Fruit fly (Drosophila melanogaster): ENCODE data around the gene VhaM9.7-a.

VhaM9.7-a gene

dm6 chr3L:4253611-4254300, 8.7 kb upstream of the VhaM9.7-a start (continued):
- TF ChIP-seq CG12104 (GFP tag; optimal IDR thresholded peaks at IDR 0.05) (peak; percentile 6), ranshi (GFP tag; IDR thresholded peaks at IDR 0.05) (no peak), HLH54F (GFP tag; optimal IDR thresholded peaks at IDR 0.05) (no peak), CG2116 (GFP tag; optimal IDR thresholded peaks at IDR 0.05) (no peak), Nf-YC (tag; optimal IDR thresholded peaks at IDR 0.05) (no peak), CG11085 (GFP tag; IDR thresholded peaks at IDR 0.05) (no peak), cg (GFP tag; optimal IDR thresholded peaks at IDR 0.05) (peak; percentile 91), CG15479 (GFP tag; optimal IDR thresholded peaks at IDR 0.05) (no peak), CG6813 (GFP tag; optimal IDR thresholded peaks at IDR 0.05) (no peak), CG15011 (GFP tag; optimal IDR thresholded peaks at IDR 0.05) (no peak), bbx (GFP tag; IDR thresholded peaks at IDR 0.05; ENCODE audit: partially characterized antibody) (0 out of 2 replicates have a peak, but pooled peaks have one; percentile 14), tio (GFP tag; optimal IDR thresholded peaks at IDR 0.05) (no peak), CG15601 (tag; optimal IDR thresholded peaks at IDR 0.05) (no peak), CG8478 (optimal IDR thresholded peaks at IDR 0.05) (peak; percentile 10), MESR4 (GFP tag; optimal IDR thresholded peaks at IDR 0.05) (peak; percentile 78), lmd (GFP tag; IDR thresholded peaks at IDR 0.05) (0 out of 2 replicates have a peak, but pooled peaks have one; percentile 12), MBD-R2 (GFP tag; IDR thresholded peaks at IDR 0.05) (peak; percentile 26), pzg (GFP tag; optimal IDR thresholded peaks at IDR 0.05) (peak; percentile 22), fd64A (GFP tag; optimal IDR thresholded peaks at IDR 0.05) (no peak), BEAF-32 (GFP tag; optimal IDR thresholded peaks at IDR 0.05) (no peak), CG4424 (GFP tag; optimal IDR thresholded peaks at IDR 0.05) (no peak), YL-1 (GFP tag; optimal IDR thresholded peaks at IDR 0.05) (peak; percentile 30), CG32767 (GFP tag; IDR thresholded peaks at IDR 0.05) (peak; percentile 57; the same call in 1 of the 2 replicates)

dm6 chr3L:4254301-4254834, 8.1 kb upstream of the VhaM9.7-a start, which contains the start of the genes ago and CG1265:
ago (minus strand) TSS chr3L:4254306.
CG1265 (plus strand) TSS chr3L:4254776.
- TF ChIP-seq pros (GFP tag; optimal IDR thresholded peaks at IDR 0.05) (no peak), tap (tag; optimal IDR thresholded peaks at IDR 0.05) (no peak), CG6765 (GFP tag; optimal IDR thresholded peaks at IDR 0.05) (no peak), sqz (GFP tag; optimal IDR thresholded peaks at IDR 0.05) (peak; percentile 53), sr (GFP tag; IDR thresholded peaks at IDR 0.05) (no peak), CG16813 (GFP tag; IDR thresholded peaks at IDR 0.05; ENCODE audit: partially characterized antibody) (peak; percentile 59; the same call in 2 of the 3 replicates), sob (GFP tag; IDR thresholded peaks at IDR 0.05) (peak; percentile 15; the same call in 1 of the 2 replicates), al (GFP tag; IDR thresholded peaks at IDR 0.05) (no peak), CG7839 (tag; optimal IDR thresholded peaks at IDR 0.05) (peak; percentile 31), HLH54F (GFP tag; optimal IDR thresholded peaks at IDR 0.05) (peak; percentile 26), CG10543 (GFP tag; optimal IDR thresholded peaks at IDR 0.05) (peak; percentile 80), fd102C (GFP tag; optimal IDR thresholded peaks at IDR 0.05) (no peak), Sox100B (GFP tag; optimal IDR thresholded peaks at IDR 0.05) (no peak), CG2116 (GFP tag; optimal IDR thresholded peaks at IDR 0.05) (peak; percentile 6), CG7745 (tag; optimal IDR thresholded peaks at IDR 0.05) (no peak), chinmo (GFP tag; IDR thresholded peaks at IDR 0.05; ENCODE audit: partially characterized antibody) (no peak), az2 (GFP tag; optimal IDR thresholded peaks at IDR 0.05) (peak; percentile 3), Hey (tag; optimal IDR thresholded peaks at IDR 0.05) (no peak), h (optimal IDR thresholded peaks at IDR 0.05) (no peak), usp (GFP tag; optimal IDR thresholded peaks at IDR 0.05) (no peak), zen2 (GFP tag; IDR thresholded peaks at IDR 0.05; ENCODE audit: partially characterized antibody) (no peak), pan (optimal IDR thresholded peaks at IDR 0.05) (no peak), pan (GFP tag; optimal IDR thresholded peaks at IDR 0.05 in 1 of 2, IDR thresholded peaks at IDR 0.05 in 1 of 2) (peak in 1 of 2 experiments; percentile 39), ase (GFP tag; IDR thresholded peaks at IDR 0.05) (no peak), psq (GFP tag; optimal IDR thresholded peaks at IDR 0.05) (no peak), CG14860 (GFP tag; IDR thresholded peaks at IDR 0.05; ENCODE audit: partially characterized antibody) (0 out of 3 replicates have a peak, but pooled peaks have one; percentile 4), pita (GFP tag; optimal IDR thresholded peaks at IDR 0.05) (no peak), CG10209 (GFP tag; optimal IDR thresholded peaks at IDR 0.05) (peak; percentile 57), tio (GFP tag; optimal IDR thresholded peaks at IDR 0.05) (no peak)
